Fruit fly (Drosophila melanogaster) whole organism, prepupa: ENCODE measurements around the gene PQBP1.
A peak's percentile ranks its signal among the peaks of the same experiment; 100 is the strongest.

ENCODE experiments used
- CG10631 ChIP-seq: fragments of 200-800 bp; sonication (Bioruptor generic); optimal IDR thresholded peaks from 2 replicates; lab custom pipeline; 2016; ENCODE audit warnings: missing biosample characterization, missing genetic modification characterization
- CG10669 ChIP-seq: fragments of 200-800 bp; sonication (Bioruptor generic); optimal IDR thresholded peaks from 3 replicates; lab custom pipeline; 2018; ENCODE audit warnings: missing biosample characterization, mild to moderate bottlenecking, missing genetic modification characterization, moderate library complexity
- CG11294 ChIP-seq: fragments of 200-800 bp; sonication (Bioruptor generic); IDR thresholded peaks from 2 replicates; pipeline ENCODE4 v1.3.6; 2022; ENCODE audit warnings: missing biosample characterization, missing genetic modification characterization
- CG11762 ChIP-seq: fragments of 200-800 bp; sonication (Bioruptor generic); optimal IDR thresholded peaks from 3 replicates; lab custom pipeline; 2016; ENCODE audit warnings: missing biosample characterization, missing genetic modification characterization; ENCODE audit not compliant: insufficient read depth
- CG11902 ChIP-seq: fragments of 200-800 bp; sonication (Bioruptor generic); optimal IDR thresholded peaks from 3 replicates; lab custom pipeline; 2016; ENCODE audit warnings: missing biosample characterization, missing genetic modification characterization
- CG15336 ChIP-seq: fragments of 200-800 bp; sonication (Bioruptor generic); IDR thresholded peaks from 2 replicates; pipeline ENCODE4 v1.3.6; 2022; ENCODE audit warnings: missing biosample characterization, missing genetic modification characterization
- CG1621 ChIP-seq: fragments of 200-800 bp; sonication (Bioruptor generic); optimal IDR thresholded peaks from 3 replicates; lab custom pipeline; 2018; ENCODE audit warnings: missing biosample characterization, mild to moderate bottlenecking, missing genetic modification characterization
- CG16779 ChIP-seq: fragments of 200-800 bp; sonication (Bioruptor generic); optimal IDR thresholded peaks from 3 replicates; lab custom pipeline; 2017; ENCODE audit warnings: missing biosample characterization, mild to moderate bottlenecking, missing genetic modification characterization
- CG3032 ChIP-seq: fragments of 200-800 bp; optimal IDR thresholded peaks from 2 replicates; lab custom pipeline; 2019; ENCODE audit warnings: missing biosample characterization, mild to moderate bottlenecking, missing genetic modification characterization, moderate library complexity
- CG31627 ChIP-seq: fragments of 200-800 bp; sonication (Bioruptor generic); optimal IDR thresholded peaks from 3 replicates; lab custom pipeline; 2016; ENCODE audit warnings: missing biosample characterization, missing genetic modification characterization
- CG32006 ChIP-seq: fragments of 200-800 bp; sonication (Bioruptor generic); optimal IDR thresholded peaks from 3 replicates; lab custom pipeline; 2017; ENCODE audit warnings: missing biosample characterization, mild to moderate bottlenecking, missing genetic modification characterization
- CG34406 ChIP-seq: fragments of 200-800 bp; sonication (Bioruptor generic); optimal IDR thresholded peaks from 3 replicates; lab custom pipeline; 2016; ENCODE audit warnings: missing biosample characterization, missing genetic modification characterization
- CG3919 ChIP-seq: fragments of 200-800 bp; sonication (Bioruptor generic); optimal IDR thresholded peaks from 3 replicates; lab custom pipeline; 2016; ENCODE audit warnings: missing biosample characterization, missing genetic modification characterization
- CG6163 ChIP-seq: fragments of 200-800 bp; sonication (Bioruptor generic); IDR thresholded peaks from 3 replicates; pipeline ENCODE4 v1.3.6; 2022; ENCODE audit warnings: missing biosample characterization, missing genetic modification characterization
- CG6276 ChIP-seq: fragments of 200-800 bp; sonication (Bioruptor generic); optimal IDR thresholded peaks from 2 replicates; lab custom pipeline; 2017; ENCODE audit warnings: missing biosample characterization, mild to moderate bottlenecking, missing genetic modification characterization
- CG6792 ChIP-seq: fragments of 200-800 bp; sonication (Bioruptor generic); optimal IDR thresholded peaks from 3 replicates; lab custom pipeline; 2016; ENCODE audit warnings: missing biosample characterization, missing genetic modification characterization
- CG6808 ChIP-seq: fragments of 200-800 bp; sonication (Bioruptor generic); optimal IDR thresholded peaks from 3 replicates; lab custom pipeline; 2017; ENCODE audit warnings: missing biosample characterization, missing genetic modification characterization, mild to moderate bottlenecking, moderate library complexity, missing genetic modification reagents
- CG6854 ChIP-seq: fragments of 200-800 bp; sonication (Bioruptor generic); optimal IDR thresholded peaks from 2 replicates; lab custom pipeline; 2017; ENCODE audit warnings: missing biosample characterization, mild to moderate bottlenecking, missing genetic modification characterization
- CG7368 ChIP-seq: fragments of 200-800 bp; sonication (Bioruptor generic); optimal IDR thresholded peaks from 3 replicates; lab custom pipeline; 2016; ENCODE audit warnings: missing biosample characterization, missing genetic modification characterization
- CG8119 ChIP-seq: fragments of 200-800 bp; sonication (Bioruptor generic); IDR thresholded peaks from 3 replicates; pipeline ENCODE4 v1.3.6; 2022; ENCODE audit warnings: missing biosample characterization, missing genetic modification characterization
- CG8319 ChIP-seq: fragments of 200-800 bp; sonication (Bioruptor generic); optimal IDR thresholded peaks from 3 replicates; lab custom pipeline; 2016; ENCODE audit warnings: missing biosample characterization, missing genetic modification characterization
- CG8632 ChIP-seq: fragments of 200-800 bp; sonication (Bioruptor generic); optimal IDR thresholded peaks from 3 replicates; lab custom pipeline; 2016; ENCODE audit warnings: missing biosample characterization, missing genetic modification characterization
- CG9139 ChIP-seq: fragments of 200-800 bp; sonication (Bioruptor generic); optimal IDR thresholded peaks from 3 replicates; lab custom pipeline; 2017; ENCODE audit warnings: missing biosample characterization, mild to moderate bottlenecking, missing genetic modification characterization
- Eip78C ChIP-seq: fragments of 200-800 bp; sonication (Bioruptor generic); peaks from one replicate; lab custom pipeline; 2016; ENCODE audit warnings: missing biosample characterization, missing genetic modification characterization
- Ets96B ChIP-seq: fragments of 200-800 bp; optimal IDR thresholded peaks from 2 replicates; lab custom pipeline; 2019; ENCODE audit warnings: missing biosample characterization, mild to moderate bottlenecking, missing genetic modification characterization, moderate library complexity
- Hr38 ChIP-seq: sonication (Bioruptor generic); optimal IDR thresholded peaks from 2 replicates; lab custom pipeline; 2016; ENCODE audit warnings: missing biosample characterization, missing genetic modification characterization
- Hr4 ChIP-seq: fragments of 200-800 bp; sonication (Bioruptor generic); optimal IDR thresholded peaks from 3 replicates; lab custom pipeline; 2016; ENCODE audit warnings: missing biosample characterization, missing genetic modification characterization
- Met ChIP-seq: fragments of 200-800 bp; sonication (Bioruptor generic); optimal IDR thresholded peaks from 3 replicates; lab custom pipeline; 2016; ENCODE audit warnings: missing biosample characterization, missing genetic modification characterization
- OdsH ChIP-seq: fragments of 200-800 bp; sonication (Bioruptor generic); optimal IDR thresholded peaks from 3 replicates; lab custom pipeline; 2016; ENCODE audit warnings: missing biosample characterization, missing genetic modification characterization
- Smox ChIP-seq: fragments of 200-800 bp; sonication (Bioruptor generic); optimal IDR thresholded peaks from 3 replicates; lab custom pipeline; 2016; ENCODE audit warnings: missing biosample characterization, missing genetic modification characterization
- Sox102F ChIP-seq: fragments of 200-800 bp; sonication (Bioruptor generic); optimal IDR thresholded peaks from 2 replicates; lab custom pipeline; 2016; ENCODE audit warnings: missing biosample characterization, mild to moderate bottlenecking, missing genetic modification characterization
- Sox15 ChIP-seq: fragments of 200-800 bp; sonication (Bioruptor generic); optimal IDR thresholded peaks from 3 replicates; lab custom pipeline; 2016; ENCODE audit warnings: missing biosample characterization, missing genetic modification characterization
- achi ChIP-seq: fragments of 200-800 bp; sonication (Bioruptor generic); optimal IDR thresholded peaks from 3 replicates; lab custom pipeline; 2016; ENCODE audit warnings: missing biosample characterization, missing genetic modification characterization
- acj6 ChIP-seq: fragments of 200-800 bp; sonication (Bioruptor generic); optimal IDR thresholded peaks from 3 replicates; lab custom pipeline; 2016; ENCODE audit warnings: missing biosample characterization, missing genetic modification characterization
- cyc ChIP-seq: fragments of 200-800 bp; sonication (Bioruptor generic); optimal IDR thresholded peaks from 3 replicates; lab custom pipeline; 2016; ENCODE audit warnings: missing biosample characterization, missing genetic modification characterization
- dac ChIP-seq: fragments of 200-800 bp; sonication (Bioruptor generic); optimal IDR thresholded peaks from 2 replicates; lab custom pipeline; 2017; ENCODE audit warnings: missing biosample characterization, mild to moderate bottlenecking, missing genetic modification characterization
- dsx ChIP-seq: fragments of 200-800 bp; optimal IDR thresholded peaks from 3 replicates; lab custom pipeline; 2019; ENCODE audit warnings: missing biosample characterization, mild to moderate bottlenecking, missing genetic modification characterization, moderate library complexity; ENCODE audit not compliant: poor library complexity, severe bottlenecking
- eg ChIP-seq: fragments of 200-800 bp; sonication (Bioruptor generic); IDR thresholded peaks from 3 replicates; pipeline ENCODE4 v1.3.6; 2022; ENCODE audit warnings: missing biosample characterization, missing genetic modification characterization
- esn ChIP-seq: fragments of 200-800 bp; sonication (Bioruptor generic); optimal IDR thresholded peaks from 2 replicates; lab custom pipeline; 2016; ENCODE audit warnings: missing biosample characterization, mild to moderate bottlenecking, missing genetic modification characterization, moderate library complexity
- fd59A ChIP-seq: fragments of 200-800 bp; sonication (Bioruptor generic); optimal IDR thresholded peaks from 2 replicates; lab custom pipeline; 2017; ENCODE audit warnings: missing biosample characterization, mild to moderate bottlenecking, missing genetic modification characterization, missing genetic modification reagents
- fkh ChIP-seq: fragments of 200-800 bp; sonication (Bioruptor generic); optimal IDR thresholded peaks from 3 replicates; lab custom pipeline; 2017; ENCODE audit warnings: missing biosample characterization, mild to moderate bottlenecking, missing genetic modification characterization, moderate library complexity
- lz ChIP-seq: fragments of 200-800 bp; sonication (Bioruptor generic); optimal IDR thresholded peaks from 3 replicates; lab custom pipeline; 2016; ENCODE audit warnings: missing biosample characterization, missing genetic modification characterization
- net ChIP-seq: fragments of 200-800 bp; sonication (Bioruptor generic); optimal IDR thresholded peaks from 3 replicates; lab custom pipeline; 2016; ENCODE audit warnings: missing biosample characterization, missing genetic modification characterization
- salr ChIP-seq, 2 experiments: fragments of 200-800 bp; sonication (Bioruptor generic); optimal IDR thresholded peaks; 3 replicates each; lab custom pipeline; 2016 to 2018; ENCODE audit warnings: missing biosample characterization in 2 of 2, missing genetic modification characterization in 2 of 2, mild to moderate bottlenecking in 1 of 2
- spab ChIP-seq: fragments of 200-800 bp; sonication (Bioruptor generic); optimal IDR thresholded peaks from 2 replicates; lab custom pipeline; 2017; ENCODE audit warnings: missing biosample characterization, mild to moderate bottlenecking, missing genetic modification characterization, missing genetic modification reagents
- ss ChIP-seq, 2 experiments: fragments of 200-800 bp; sonication (Bioruptor generic); optimal IDR thresholded peaks; 2 replicates in 1 of 2; 3 replicates in 1 of 2; lab custom pipeline; 2017 to 2018; ENCODE audit warnings: mild to moderate bottlenecking in 2 of 2, missing biosample characterization in 2 of 2, missing genetic modification characterization in 2 of 2, moderate library complexity in 1 of 2
- svp ChIP-seq: fragments of 200-800 bp; sonication (Bioruptor generic); peaks from one replicate; lab custom pipeline; 2016; ENCODE audit warnings: missing biosample characterization, missing genetic modification characterization
- vri ChIP-seq: fragments of 200-800 bp; sonication (Bioruptor generic); optimal IDR thresholded peaks from 3 replicates; lab custom pipeline; 2016; ENCODE audit warnings: missing biosample characterization, mild to moderate bottlenecking, missing genetic modification characterization

PQBP1 gene

DNA sequence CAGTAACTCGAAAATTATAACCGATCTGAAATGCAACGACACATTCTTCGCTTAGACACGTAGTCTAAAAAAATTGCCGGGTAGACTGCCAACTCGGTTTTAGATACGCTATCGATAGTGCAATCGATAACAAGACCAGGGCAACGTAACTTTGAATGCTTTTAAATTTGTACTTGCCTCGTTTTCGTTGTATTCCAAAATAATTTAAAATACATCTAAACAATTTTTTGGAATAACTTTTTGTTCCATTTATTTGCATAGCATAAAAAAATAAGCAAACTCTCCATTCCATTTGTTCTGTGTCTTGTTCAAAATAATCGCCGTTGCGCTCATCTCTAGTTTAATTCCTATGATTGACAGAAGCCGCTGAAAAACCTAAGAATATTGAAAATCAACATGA lies 4.0 kb downstream of the PQBP1 start, which contains the start of the genes Stt3B and CG11839:
TSS of gene Stt3B (minus strand) at position 69 of the 400 bp plus-strand sequence.
TSS of gene CG11839 (plus strand) at position 359 of the 400 bp plus-strand sequence.
- no peak for TF ChIP-seq Hr4
- no peak for TF ChIP-seq CG6808 (GFP tag; lab: Kevin White, UChicago)
- TF ChIP-seq CG15336, result peak; percentile 48; the same call in 1 of the 2 replicates
- no peak for TF ChIP-seq Ets96B (tag; lab: Kevin White, UChicago)
- no peak for TF ChIP-seq CG11762 (GFP tag; lab: Kevin White, UChicago)
- TF ChIP-seq CG10631 (GFP tag; lab: Kevin White, UChicago), result peak; percentile 72
- TF ChIP-seq Sox102F (GFP tag; lab: Kevin White, UChicago), result no peak
- TF ChIP-seq CG9139 (GFP tag; lab: Kevin White, UChicago), result no peak
- peak; percentile 81 for TF ChIP-seq lz (GFP tag; lab: Kevin White, UChicago)
- TF ChIP-seq CG8319, result no peak
- no peak for TF ChIP-seq salr (GFP tag; optimal IDR thresholded peaks at IDR 0.05; lab: Kevin White, UChicago)
- TF ChIP-seq Smox (GFP tag; lab: Kevin White, UChicago), result no peak
- TF ChIP-seq CG3919 (GFP tag; lab: Kevin White, UChicago), result no peak
- no peak for TF ChIP-seq net (GFP tag; lab: Kevin White, UChicago)
- TF ChIP-seq dsx, result no peak
- TF ChIP-seq achi (GFP tag; lab: Kevin White, UChicago), result no peak
- no peak for TF ChIP-seq svp
- TF ChIP-seq CG1621 (tag; lab: Kevin White, UChicago), result peak; percentile 73
- no peak for TF ChIP-seq OdsH (GFP tag; lab: Kevin White, UChicago)
- TF ChIP-seq Met, result no peak
- peak; percentile 43 for TF ChIP-seq CG8632 (GFP tag; lab: Kevin White, UChicago)
- TF ChIP-seq CG32006 (GFP tag; lab: Kevin White, UChicago), result no peak
- TF ChIP-seq CG11902 (GFP tag; lab: Kevin White, UChicago), result peak; percentile 32
- no peak for TF ChIP-seq CG7368 (GFP tag; lab: Kevin White, UChicago)
- TF ChIP-seq CG31627 (GFP tag; lab: Kevin White, UChicago), result peak; percentile 85
- no peak for TF ChIP-seq CG6163 (GFP tag; lab: Robert Waterston, UW)
- peak; percentile 79 for TF ChIP-seq cyc (GFP tag; lab: Kevin White, UChicago)
- TF ChIP-seq esn, result peak; percentile 77
- peak; percentile 64 for TF ChIP-seq fkh (GFP tag; lab: Kevin White, UChicago)
- no peak for TF ChIP-seq Eip78C (GFP tag; lab: Kevin White, UChicago)
- no peak for TF ChIP-seq CG6854 (GFP tag; lab: Kevin White, UChicago)
- no peak for TF ChIP-seq CG6276 (GFP tag; lab: Kevin White, UChicago)
- no peak for TF ChIP-seq eg (GFP tag; lab: Robert Waterston, UW)
- TF ChIP-seq CG10669 (GFP tag; lab: Kevin White, UChicago), result no peak
- no peak for TF ChIP-seq CG34406
- TF ChIP-seq spab (GFP tag; lab: Kevin White, UChicago), result no peak
- TF ChIP-seq CG6792 (GFP tag; lab: Kevin White, UChicago), result no peak
- TF ChIP-seq fd59A, result no peak
- TF ChIP-seq CG3032 (tag; lab: Kevin White, UChicago), result peak; percentile 67
- TF ChIP-seq Sox15 (GFP tag; lab: Kevin White, UChicago), result peak; percentile 42
- TF ChIP-seq CG11294, result no peak
- no peak for TF ChIP-seq acj6
- TF ChIP-seq vri, result no peak
- TF ChIP-seq CG16779, result no peak
- no peak for TF ChIP-seq CG8119 (GFP tag; lab: Robert Waterston, UW)
- no peak for TF ChIP-seq dac
- peak; percentile 10 for TF ChIP-seq Hr38 (GFP tag; lab: Kevin White, UChicago)
- no peak for TF ChIP-seq ss (GFP tag; optimal IDR thresholded peaks at IDR 0.05; lab: Kevin White, UChicago)
